Fruit fly (Drosophila melanogaster) S2 (cell line): ENCODE measurements around the gene CG3706.

ENCODE experiments used
- CG8478 ChIP-seq: fragments of >200 bp; optimal IDR thresholded peaks from 2 replicates; lab custom pipeline; 2018
- CTCF ChIP-seq, 2 experiments: fragments of >200 bp; optimal IDR thresholded peaks; 2 replicates each; lab custom pipeline; 2018

CG3706 gene

dm6 chrX:932859-933258, 584 bp upstream of the CG3706 start:
- no peak for TF ChIP-seq CTCF (optimal IDR thresholded peaks at IDR 0.05; lab: Kevin White, UChicago)
- TF ChIP-seq CG8478 (lab: Kevin White, UChicago), result no peak

dm6 chrX:930048-930800, 2.1 kb downstream of the CG3706 start, which contains the start of gene CG3708:
Gene CG3708 (minus strand): TSS chrX:930098.
- no peak for TF ChIP-seq CG8478 (lab: Kevin White, UChicago)
- no peak for TF ChIP-seq CTCF (optimal IDR thresholded peaks at IDR 0.05; lab: Kevin White, UChicago)

- TF ChIP-seq CTCF (optimal IDR thresholded peaks at IDR 0.05; lab: Kevin White, UChicago), result no peak
- TF ChIP-seq CG8478 (lab: Kevin White, UChicago), result no peak
Observed at dm6 chrX:927863-928257, 4.4 kb downstream of the CG3706 start, which contains the start of the genes CG43867 and MED22. Gene CG43867 (minus strand): TSS chrX:927975. Gene MED22 (plus strand): TSS chrX:928139.

- TF ChIP-seq CG8478 (lab: Kevin White, UChicago), result no peak
Observed at dm6 chrX:927209-927862, 4.9 kb downstream of the CG3706 start, which contains the start of gene Lztr1. Gene Lztr1 (minus strand): TSS chrX:927582.

- TF ChIP-seq CTCF (optimal IDR thresholded peaks at IDR 0.05; lab: Kevin White, UChicago) (no peak), CG8478 (lab: Kevin White, UChicago) (no peak)
Observed at dm6 chrX:921359-921758, 10.9 kb downstream of the CG3706 start.

dm6 chrX:908763-909497, 23.3 kb downstream of the CG3706 start:
- TF ChIP-seq CTCF (optimal IDR thresholded peaks at IDR 0.05; lab: Kevin White, UChicago) (no peak), CG8478 (lab: Kevin White, UChicago) (no peak)

- TF ChIP-seq CG8478 (lab: Kevin White, UChicago) (no peak), CTCF (optimal IDR thresholded peaks at IDR 0.05; lab: Kevin White, UChicago) (no peak)
Observed at dm6 chrX:900725-901345, 31.4 kb downstream of the CG3706 start.

- TF ChIP-seq CTCF (optimal IDR thresholded peaks at IDR 0.05; lab: Kevin White, UChicago) (no peak), CG8478 (lab: Kevin White, UChicago) (no peak)
Observed at dm6 chrX:899407-900050, 32.7 kb downstream of the CG3706 start.

- TF ChIP-seq CTCF (optimal IDR thresholded peaks at IDR 0.05; lab: Kevin White, UChicago) (no peak), CG8478 (lab: Kevin White, UChicago) (no peak)
Observed at dm6 chrX:898367-898766, 33.9 kb downstream of the CG3706 start.

dm6 chrX:894182-894581, 38.1 kb downstream of the CG3706 start, which contains the start of gene CG11663:
Gene CG11663 (plus strand): TSS chrX:894482.
- TF ChIP-seq CTCF (optimal IDR thresholded peaks at IDR 0.05; lab: Kevin White, UChicago) (no peak), CG8478 (lab: Kevin White, UChicago) (no peak)
